Worm (Caenorhabditis elegans) whole organism, L4 larva: ENCODE measurements around the gene ins-3.

Experiments used
- F10B5.3 ChIP-seq: sonication (generic microtip); optimal IDR thresholded peaks from 2 replicates; lab custom pipeline; 2016; ENCODE audit warnings: mild to moderate bottlenecking, missing genetic modification characterization, missing compliant biosample characterization
- F49E8.2 ChIP-seq: sonication (generic microtip); optimal IDR thresholded peaks from 2 replicates; lab custom pipeline; 2016; ENCODE audit warnings: missing compliant biosample characterization, mild to moderate bottlenecking, missing genetic modification characterization, borderline replicate concordance
- T20F7.1 ChIP-seq: fragments of 200-800 bp; sonication (Bioruptor generic); optimal IDR thresholded peaks from 2 replicates; lab custom pipeline; 2018; ENCODE audit warnings: mild to moderate bottlenecking, missing genetic modification characterization, missing compliant biosample characterization
- ZK546.5 ChIP-seq, 2 experiments: sonication (generic microtip); optimal IDR thresholded peaks; 2 replicates each; lab custom pipeline; 2017; ENCODE audit warnings: missing biosample characterization in 2 of 2, missing genetic modification characterization in 2 of 2
- aha-1 ChIP-seq: fragments of 150-350 bp; peaks from one replicate; lab custom pipeline; 2014; ENCODE audit warnings: missing biosample characterization, missing genetic modification characterization
- ama-1 ChIP-seq: fragments of 150-350 bp; optimal IDR thresholded peaks from 2 replicates; lab custom pipeline; 2014; ENCODE audit warnings: inconsistent platforms, mixed read lengths
- attf-4 ChIP-seq: sonication (generic microtip); optimal IDR thresholded peaks from 3 replicates; lab custom pipeline; 2017; ENCODE audit warnings: missing biosample characterization, missing genetic modification characterization
- ctbp-1 ChIP-seq: fragments of 200-800 bp; sonication (Bioruptor generic); IDR thresholded peaks from 2 replicates; pipeline ENCODE4 v1.3.6; 2022; ENCODE audit warnings: missing genetic modification reagents, missing genetic modification characterization, missing compliant biosample characterization
- daf-16 ChIP-seq, 3 experiments: sonication (generic microtip); optimal IDR thresholded peaks; 2 replicates each; lab custom pipeline; 2016 to 2017; ENCODE audit warnings: missing genetic modification characterization in 3 of 3, missing genetic modification reagents in 3 of 3, mild to moderate bottlenecking in 2 of 3, missing compliant biosample characterization in 2 of 3, missing biosample characterization in 1 of 3, moderate library complexity in 1 of 3
- dmd-6 ChIP-seq: fragments of 200-800 bp; sonication (Bioruptor generic); IDR thresholded peaks from 2 replicates; pipeline ENCODE4 v1.3.6; 2022; ENCODE audit warnings: missing genetic modification reagents, missing genetic modification characterization, missing compliant biosample characterization
- dmd-8 ChIP-seq: fragments of 200-800 bp; sonication (Bioruptor generic); IDR thresholded peaks from 2 replicates; pipeline ENCODE4 v1.3.6; 2022; ENCODE audit warnings: missing genetic modification characterization, missing compliant biosample characterization
- dpl-1 ChIP-seq: fragments of 150-350 bp; optimal IDR thresholded peaks from 2 replicates; lab custom pipeline; 2014; ENCODE audit warnings: missing biosample characterization, missing genetic modification reagents, missing genetic modification characterization
- duxl-1 ChIP-seq: sonication (generic microtip); optimal IDR thresholded peaks from 2 replicates; lab custom pipeline; 2016; ENCODE audit warnings: mild to moderate bottlenecking, missing genetic modification characterization, moderate library complexity, missing compliant biosample characterization; ENCODE audit not compliant: poor library complexity
- egl-27 ChIP-seq: sonication (generic microtip); optimal IDR thresholded peaks from 3 replicates; lab custom pipeline; 2017; ENCODE audit warnings: missing biosample characterization, missing genetic modification reagents, missing genetic modification characterization
- gei-8 ChIP-seq: fragments of 200-800 bp; sonication (Bioruptor generic); optimal IDR thresholded peaks from 2 replicates; lab custom pipeline; 2018; ENCODE audit warnings: mild to moderate bottlenecking, missing genetic modification characterization, missing compliant biosample characterization
- hif-1 ChIP-seq, 2 experiments: sonication (generic microtip); optimal IDR thresholded peaks; 2 replicates each; lab custom pipeline; 2016 to 2017; ENCODE audit warnings: missing compliant biosample characterization in 2 of 2, missing genetic modification characterization in 2 of 2, missing genetic modification reagents in 2 of 2, missing genotype in 2 of 2, mild to moderate bottlenecking in 1 of 2
- hlh-30 ChIP-seq: sonication (generic microtip); optimal IDR thresholded peaks from 2 replicates; lab custom pipeline; 2017; ENCODE audit warnings: antibody characterized with exemption, mild to moderate bottlenecking, missing genetic modification characterization, missing compliant biosample characterization; ENCODE audit not compliant: insufficient read depth
- hmg-1.1 ChIP-seq: fragments of 200-800 bp; sonication (Bioruptor generic); IDR thresholded peaks from 2 replicates; pipeline ENCODE4 v1.3.6; 2022; ENCODE audit warnings: missing genetic modification reagents, missing genetic modification characterization, missing compliant biosample characterization
- jun-1 ChIP-seq: fragments of 150-350 bp; optimal IDR thresholded peaks from 2 replicates; lab custom pipeline; 2014; ENCODE audit warnings: missing biosample characterization, missing genetic modification reagents, missing genetic modification characterization
- madf-9 ChIP-seq: fragments of 200-800 bp; sonication (Bioruptor generic); conservative IDR thresholded peaks from 2 replicates; pipeline ENCODE4 v1.3.6; 2022; ENCODE audit warnings: missing genetic modification reagents, missing genetic modification characterization, missing compliant biosample characterization
- mdl-1 ChIP-seq, 2 experiments: fragments of 150-350 bp in 1 of 2; sonication (generic microtip) in 1 of 2; optimal IDR thresholded peaks; 2 replicates each; lab custom pipeline; 2014 to 2017; ENCODE audit warnings: missing biosample characterization in 2 of 2, missing genetic modification characterization in 2 of 2
- mep-1 ChIP-seq: fragments of 150-350 bp; sonication (generic microtip); optimal IDR thresholded peaks from 3 replicates; lab custom pipeline; 2014; ENCODE audit warnings: missing biosample characterization, missing genetic modification characterization
- mxl-2 ChIP-seq: fragments of 200-800 bp; sonication (Bioruptor generic); conservative IDR thresholded peaks from 2 replicates; pipeline ENCODE4 v1.3.6; 2022; ENCODE audit warnings: missing genetic modification reagents, missing genetic modification characterization, missing compliant biosample characterization
- nhr-10 ChIP-seq: fragments of 150-350 bp; optimal IDR thresholded peaks from 2 replicates; lab custom pipeline; 2014; ENCODE audit warnings: missing biosample characterization, missing genetic modification characterization
- nhr-237 ChIP-seq: sonication (generic microtip); optimal IDR thresholded peaks from 2 replicates; lab custom pipeline; 2017; ENCODE audit warnings: missing biosample characterization, missing genetic modification characterization
- nhr-25 ChIP-seq: sonication (generic microtip); optimal IDR thresholded peaks from 2 replicates; lab custom pipeline; 2017; ENCODE audit warnings: missing genetic modification characterization, mild to moderate bottlenecking, missing compliant biosample characterization, antibody characterized with exemption, moderate library complexity, borderline replicate concordance; ENCODE audit not compliant: insufficient read depth
- nhr-48 ChIP-seq: sonication (generic microtip); optimal IDR thresholded peaks from 2 replicates; lab custom pipeline; 2016; ENCODE audit warnings: mild to moderate bottlenecking, missing genetic modification characterization, missing compliant biosample characterization
- nhr-6 ChIP-seq: fragments of 150-350 bp; optimal IDR thresholded peaks from 2 replicates; lab custom pipeline; 2014; ENCODE audit warnings: missing biosample characterization, missing genetic modification characterization
- nhr-76 ChIP-seq: fragments of 150-350 bp; optimal IDR thresholded peaks from 2 replicates; lab custom pipeline; 2014; ENCODE audit warnings: missing biosample characterization, missing genetic modification characterization
- php-3 ChIP-seq: fragments of 200-800 bp; sonication (Bioruptor generic); IDR thresholded peaks from 2 replicates; pipeline ENCODE4 v1.3.6; 2022; ENCODE audit warnings: missing genetic modification reagents, missing genetic modification characterization, missing compliant biosample characterization
- saeg-2 ChIP-seq: fragments of 200-800 bp; sonication (Bioruptor generic); IDR thresholded peaks from 2 replicates; pipeline ENCODE4 v1.3.6; 2022; ENCODE audit warnings: missing genetic modification reagents, missing genetic modification characterization, missing compliant biosample characterization
- unc-62 ChIP-seq, 3 experiments: fragments of 150-350 bp in 1 of 3; sonication (generic microtip); optimal IDR thresholded peaks in 2 of 3; peaks in 1 of 3; 1 replicate in 1 of 3; 2 replicates in 2 of 3; lab custom pipeline; 2014 to 2017; ENCODE audit warnings: missing biosample characterization in 3 of 3, missing genetic modification characterization in 3 of 3, missing genetic modification reagents in 3 of 3, missing genotype in 1 of 3
- zag-1 ChIP-seq: fragments of 150-350 bp; optimal IDR thresholded peaks from 2 replicates; lab custom pipeline; 2014; ENCODE audit warnings: missing biosample characterization, missing genetic modification characterization
- zfp-2 ChIP-seq: sonication (generic microtip); optimal IDR thresholded peaks from 2 replicates; lab custom pipeline; 2016; ENCODE audit warnings: mild to moderate bottlenecking, missing genetic modification characterization, missing compliant biosample characterization
- ztf-11 ChIP-seq: fragments of 150-350 bp; optimal IDR thresholded peaks from 2 replicates; lab custom pipeline; 2014; ENCODE audit warnings: missing biosample characterization, missing genetic modification characterization
- ztf-7 ChIP-seq: fragments of 150-350 bp; optimal IDR thresholded peaks from 2 replicates; lab custom pipeline; 2014; ENCODE audit warnings: missing biosample characterization, missing genetic modification characterization

ins-3 gene

ce11 chrII:5956583-5956982 is 34.0 kb downstream of the ins-3 start, which contains the start of gene casy-1:
Gene casy-1, minus strand, starts transcription at chrII:5956683.
- TF ChIP-seq aha-1 (tag; lab: Kevin White, UChicago) (peak; percentile 58), unc-62 (GFP tag; optimal IDR thresholded peaks at IDR 0.05 in 1 of 2; lab: Kevin White, UChicago) (peak in 1 of 2 experiments; percentile 73), unc-62 (tag; optimal IDR thresholded peaks at IDR 0.05; lab: Kevin White, UChicago) (no peak), F10B5.3 (tag; lab: Kevin White, UChicago) (no peak)

ce11 chrII:5955638-5956167 is 34.9 kb downstream of the ins-3 start:
- TF ChIP-seq nhr-48 (no peak), mdl-1 (tag; optimal IDR thresholded peaks at IDR 0.05; lab: Kevin White, UChicago) (peak in 1 of 2 experiments; percentile 8), ctbp-1 (GFP tag; lab: Robert Waterston, UW) (no peak), nhr-76 (tag; lab: Kevin White, UChicago) (no peak), F49E8.2 (tag; lab: Kevin White, UChicago) (no peak), ztf-7 (tag; lab: Kevin White, UChicago) (no peak), gei-8 (GFP tag; lab: Kevin White, UChicago) (no peak), nhr-237 (no peak), unc-62 (GFP tag; optimal IDR thresholded peaks at IDR 0.05 in 1 of 2; lab: Kevin White, UChicago) (peak in 1 of 2 experiments; percentile 99), unc-62 (tag; optimal IDR thresholded peaks at IDR 0.05; lab: Kevin White, UChicago) (no peak), hmg-1.1 (GFP tag; lab: Robert Waterston, UW) (0 out of 2 replicates have a peak, but pooled peaks have one; percentile 16)

- TF ChIP-seq nhr-25 (tag; lab: Kevin White, UChicago) (no peak), dmd-6 (no peak), jun-1 (tag; lab: Kevin White, UChicago) (no peak), aha-1 (tag; lab: Kevin White, UChicago) (peak; percentile 31), saeg-2 (GFP tag; lab: Robert Waterston, UW) (no peak), attf-4 (tag; lab: Kevin White, UChicago) (no peak), mep-1 (tag; lab: Kevin White, UChicago) (peak; percentile 33), nhr-48 (no peak), hlh-30 (tag; lab: Kevin White, UChicago) (peak; percentile 55), hif-1 (tag; optimal IDR thresholded peaks at IDR 0.05; lab: Kevin White, UChicago) (no peak), egl-27 (tag; lab: Kevin White, UChicago) (no peak), mdl-1 (tag; optimal IDR thresholded peaks at IDR 0.05; lab: Kevin White, UChicago) (no peak), ZK546.5 (tag; optimal IDR thresholded peaks at IDR 0.05; lab: Kevin White, UChicago) (no peak), ztf-7 (tag; lab: Kevin White, UChicago) (no peak), F49E8.2 (tag; lab: Kevin White, UChicago) (no peak), dmd-8 (GFP tag; lab: Robert Waterston, UW) (no peak), daf-16 (GFP tag; optimal IDR thresholded peaks at IDR 0.05; lab: Kevin White, UChicago) (no peak), daf-16 (tag; optimal IDR thresholded peaks at IDR 0.05; lab: Kevin White, UChicago) (no peak), unc-62 (GFP tag; optimal IDR thresholded peaks at IDR 0.05 in 1 of 2; lab: Kevin White, UChicago) (peak in 1 of 2 experiments; percentile 88), unc-62 (tag; optimal IDR thresholded peaks at IDR 0.05; lab: Kevin White, UChicago) (no peak), dpl-1 (GFP tag; lab: Kevin White, UChicago) (no peak), zfp-2 (tag; lab: Kevin White, UChicago) (no peak)
Observed at ce11 chrII:5952214-5952613, 38.4 kb downstream of the ins-3 start.

- TF ChIP-seq aha-1 (tag; lab: Kevin White, UChicago) (peak; percentile 92), zag-1 (tag; lab: Kevin White, UChicago) (no peak)
Observed at ce11 chrII:5951745-5952144, 38.8 kb downstream of the ins-3 start.

- TF ChIP-seq daf-16 (GFP tag; optimal IDR thresholded peaks at IDR 0.05; lab: Kevin White, UChicago) (no peak), daf-16 (tag; optimal IDR thresholded peaks at IDR 0.05; lab: Kevin White, UChicago) (no peak), php-3 (GFP tag; lab: Robert Waterston, UW) (no peak), T20F7.1 (GFP tag; lab: Kevin White, UChicago) (no peak), hmg-1.1 (GFP tag; lab: Robert Waterston, UW) (0 out of 2 replicates have a peak, but pooled peaks have one; percentile 6), ztf-11 (no peak), ama-1 (lab: Kevin White, UChicago) (no peak), madf-9 (GFP tag; lab: Robert Waterston, UW) (no peak), jun-1 (tag; lab: Kevin White, UChicago) (no peak), hlh-30 (tag; lab: Kevin White, UChicago) (peak; percentile 6), nhr-10 (tag; lab: Kevin White, UChicago) (no peak), duxl-1 (no peak), ctbp-1 (GFP tag; lab: Robert Waterston, UW) (peak; percentile 55; the same call in 1 of the 2 replicates), aha-1 (tag; lab: Kevin White, UChicago) (peak; percentile 87), nhr-6 (tag; lab: Kevin White, UChicago) (no peak), saeg-2 (GFP tag; lab: Robert Waterston, UW) (no peak), mxl-2 (GFP tag; lab: Robert Waterston, UW) (no peak)
Observed at ce11 chrII:5950657-5951056, 39.9 kb downstream of the ins-3 start.
